Worm (Caenorhabditis elegans) whole organism, L2 larva: Measurements from ENCODE around the gene gsr-1.

ENCODE experiments used
- C34F6.9 ChIP-seq: fragments of 150-350 bp; optimal IDR thresholded peaks from 2 replicates; lab custom pipeline; 2014; ENCODE audit warnings: missing biosample characterization, missing genetic modification characterization
- F13H6.1 ChIP-seq: sonication (generic microtip); optimal IDR thresholded peaks from 2 replicates; lab custom pipeline; 2016; ENCODE audit warnings: missing genetic modification characterization, missing compliant biosample characterization
- R02D3.7 ChIP-seq: fragments of 150-350 bp; optimal IDR thresholded peaks from 2 replicates; lab custom pipeline; 2014; ENCODE audit warnings: missing biosample characterization, missing genetic modification characterization
- Y55F3AM.14 ChIP-seq: fragments of 200-800 bp; sonication (Bioruptor generic); optimal IDR thresholded peaks from 2 replicates; lab custom pipeline; 2018; ENCODE audit warnings: mild to moderate bottlenecking, missing genetic modification characterization, missing compliant biosample characterization
- ZK546.5 ChIP-seq: sonication (generic microtip); optimal IDR thresholded peaks from 2 replicates; lab custom pipeline; 2017; ENCODE audit warnings: missing biosample characterization, missing genetic modification characterization
- alr-1 ChIP-seq: fragments of 150-350 bp; optimal IDR thresholded peaks from 2 replicates; lab custom pipeline; 2014; ENCODE audit warnings: missing biosample characterization, missing genetic modification characterization
- aly-2 ChIP-seq: fragments of 150-350 bp; optimal IDR thresholded peaks from 2 replicates; lab custom pipeline; 2014; ENCODE audit warnings: missing biosample characterization, missing genetic modification characterization
- ama-1 ChIP-seq: fragments of 150-350 bp; optimal IDR thresholded peaks from 2 replicates; lab custom pipeline; 2018; ENCODE audit warnings: inconsistent platforms
- blmp-1 ChIP-seq: sonication (generic microtip); optimal IDR thresholded peaks from 2 replicates; lab custom pipeline; 2017; ENCODE audit warnings: missing genetic modification characterization, mild to moderate bottlenecking, missing compliant biosample characterization, antibody characterized with exemption, moderate library complexity; ENCODE audit not compliant: insufficient read depth
- ceh-16 ChIP-seq: fragments of 150-350 bp; optimal IDR thresholded peaks from 2 replicates; lab custom pipeline; 2014; ENCODE audit warnings: missing biosample characterization, missing genetic modification characterization
- ceh-82 ChIP-seq: fragments of 150-350 bp; optimal IDR thresholded peaks from 2 replicates; lab custom pipeline; 2014; ENCODE audit warnings: missing biosample characterization, missing genetic modification characterization
- crh-2 ChIP-seq: sonication (generic microtip); optimal IDR thresholded peaks from 2 replicates; lab custom pipeline; 2017; ENCODE audit warnings: missing biosample characterization, missing genetic modification characterization
- dmd-4 ChIP-seq: sonication (generic microtip); optimal IDR thresholded peaks from 2 replicates; lab custom pipeline; 2017; ENCODE audit warnings: missing biosample characterization, missing genetic modification characterization
- egl-27 ChIP-seq: sonication (generic microtip); optimal IDR thresholded peaks from 3 replicates; lab custom pipeline; 2017; ENCODE audit warnings: missing biosample characterization, missing genetic modification reagents, missing genetic modification characterization
- elt-1 ChIP-seq: fragments of 150-350 bp; optimal IDR thresholded peaks from 2 replicates; lab custom pipeline; 2014; ENCODE audit warnings: missing biosample characterization, missing genetic modification characterization
- elt-3 ChIP-seq: sonication (generic microtip); optimal IDR thresholded peaks from 2 replicates; lab custom pipeline; 2017; ENCODE audit warnings: missing biosample characterization, missing genetic modification characterization
- fos-1 ChIP-seq: fragments of 150-350 bp; optimal IDR thresholded peaks from 2 replicates; lab custom pipeline; 2014; ENCODE audit warnings: missing biosample characterization, missing genetic modification characterization
- gmeb-1 ChIP-seq: fragments of 150-350 bp; optimal IDR thresholded peaks from 2 replicates; lab custom pipeline; 2014; ENCODE audit warnings: missing biosample characterization, missing genetic modification characterization
- lin-11 ChIP-seq: fragments of 150-350 bp; sonication (generic microtip); optimal IDR thresholded peaks from 2 replicates; lab custom pipeline; 2014; ENCODE audit warnings: missing biosample characterization, missing genetic modification characterization, inconsistent platforms, mixed read lengths
- lin-13 ChIP-seq: fragments of 150-350 bp; optimal IDR thresholded peaks from 2 replicates; lab custom pipeline; 2014; ENCODE audit warnings: missing biosample characterization, missing genetic modification reagents, missing genetic modification characterization
- lin-39 ChIP-seq: fragments of 150-350 bp; optimal IDR thresholded peaks from 2 replicates; lab custom pipeline; 2014; ENCODE audit warnings: missing biosample characterization, missing genetic modification reagents, missing genetic modification characterization
- lsy-2 ChIP-seq, 2 experiments: fragments of 150-350 bp in 1 of 2; sonication (generic microtip) in 1 of 2; optimal IDR thresholded peaks; 2 replicates each; lab custom pipeline; 2014 to 2017; ENCODE audit warnings: missing biosample characterization in 2 of 2, missing genetic modification characterization in 2 of 2
- mab-5 ChIP-seq: fragments of 150-350 bp; optimal IDR thresholded peaks from 2 replicates; lab custom pipeline; 2014; ENCODE audit warnings: missing biosample characterization, missing genetic modification characterization
- mbf-1 ChIP-seq: sonication (generic microtip); optimal IDR thresholded peaks from 2 replicates; lab custom pipeline; 2017; ENCODE audit warnings: missing biosample characterization, missing genetic modification characterization
- mdl-1 ChIP-seq, 2 experiments: fragments of 150-350 bp in 1 of 2; sonication (generic microtip) in 1 of 2; optimal IDR thresholded peaks; 2 replicates each; lab custom pipeline; 2017; ENCODE audit warnings: missing biosample characterization in 2 of 2, missing genetic modification characterization in 2 of 2
- nhr-10 ChIP-seq: sonication (generic microtip); optimal IDR thresholded peaks from 2 replicates; lab custom pipeline; 2017; ENCODE audit warnings: missing biosample characterization, missing genetic modification characterization
- nhr-11 ChIP-seq: fragments of 150-350 bp; optimal IDR thresholded peaks from 2 replicates; lab custom pipeline; 2014; ENCODE audit warnings: missing biosample characterization, missing genetic modification characterization
- nhr-12 ChIP-seq: fragments of 150-350 bp; optimal IDR thresholded peaks from 2 replicates; lab custom pipeline; 2014; ENCODE audit warnings: missing biosample characterization, missing genetic modification characterization
- nhr-129 ChIP-seq: fragments of 150-350 bp; optimal IDR thresholded peaks from 2 replicates; lab custom pipeline; 2014; ENCODE audit warnings: missing biosample characterization, missing genetic modification characterization
- nhr-21 ChIP-seq: fragments of 150-350 bp; optimal IDR thresholded peaks from 2 replicates; lab custom pipeline; 2014; ENCODE audit warnings: missing biosample characterization, missing genetic modification characterization
- nhr-23 ChIP-seq: fragments of 150-350 bp; optimal IDR thresholded peaks from 2 replicates; lab custom pipeline; 2014; ENCODE audit warnings: missing biosample characterization, missing genetic modification reagents, missing genetic modification characterization
- nhr-237 ChIP-seq: fragments of 150-350 bp; optimal IDR thresholded peaks from 2 replicates; lab custom pipeline; 2014; ENCODE audit warnings: missing biosample characterization, missing genetic modification characterization
- nhr-25 ChIP-seq: fragments of 150-350 bp; sonication (generic microtip); optimal IDR thresholded peaks from 3 replicates; lab custom pipeline; 2014; ENCODE audit warnings: missing biosample characterization, missing genetic modification characterization
- nhr-6 ChIP-seq: fragments of 150-350 bp; optimal IDR thresholded peaks from 2 replicates; lab custom pipeline; 2014; ENCODE audit warnings: missing biosample characterization, missing genetic modification characterization
- nhr-77 ChIP-seq: fragments of 150-350 bp; optimal IDR thresholded peaks from 2 replicates; lab custom pipeline; 2014; ENCODE audit warnings: missing biosample characterization, missing genetic modification characterization
- peb-1 ChIP-seq: fragments of 150-350 bp; optimal IDR thresholded peaks from 2 replicates; lab custom pipeline; 2014; ENCODE audit warnings: missing biosample characterization, missing genetic modification characterization
- sem-4 ChIP-seq: fragments of 150-350 bp; optimal IDR thresholded peaks from 2 replicates; lab custom pipeline; 2014; ENCODE audit warnings: missing biosample characterization, missing genetic modification reagents, missing genetic modification characterization
- skn-1 ChIP-seq: sonication (generic microtip); optimal IDR thresholded peaks from 2 replicates; lab custom pipeline; 2017; ENCODE audit warnings: missing biosample characterization, missing genetic modification characterization
- sma-3 ChIP-seq: sonication (generic microtip); optimal IDR thresholded peaks from 2 replicates; lab custom pipeline; 2016; ENCODE audit warnings: missing genetic modification reagents, missing genetic modification characterization, missing compliant biosample characterization
- sma-9 ChIP-seq, 2 experiments: fragments of 150-350 bp in 1 of 2; sonication (generic microtip) in 1 of 2; optimal IDR thresholded peaks; 2 replicates each; lab custom pipeline; 2014 to 2016; ENCODE audit warnings: missing genetic modification characterization in 2 of 2, mild to moderate bottlenecking in 1 of 2, missing biosample characterization in 1 of 2, missing compliant biosample characterization in 1 of 2, missing genetic modification reagents in 1 of 2, moderate library complexity in 1 of 2
- snpc-4 ChIP-seq: fragments of 150-350 bp; optimal IDR thresholded peaks from 2 replicates; lab custom pipeline; 2014; ENCODE audit warnings: missing biosample characterization, missing genetic modification characterization
- unc-39 ChIP-seq: fragments of 150-350 bp; optimal IDR thresholded peaks from 2 replicates; lab custom pipeline; 2014; ENCODE audit warnings: missing biosample characterization, missing genetic modification characterization
- unc-55 ChIP-seq: fragments of 150-350 bp; sonication (generic microtip); optimal IDR thresholded peaks from 3 replicates; lab custom pipeline; 2014; ENCODE audit warnings: missing biosample characterization, missing genetic modification reagents, missing genetic modification characterization
- unc-62 ChIP-seq: fragments of 150-350 bp; optimal IDR thresholded peaks from 2 replicates; lab custom pipeline; 2014; ENCODE audit warnings: missing biosample characterization, missing genetic modification reagents, missing genetic modification characterization
- zag-1 ChIP-seq: fragments of 150-350 bp; optimal IDR thresholded peaks from 2 replicates; lab custom pipeline; 2014; ENCODE audit warnings: missing biosample characterization, missing genetic modification characterization
- ztf-1 ChIP-seq: fragments of 200-800 bp; sonication (Bioruptor generic); conservative IDR thresholded peaks from 2 replicates; pipeline ENCODE4 v1.3.6; 2022; ENCODE audit warnings: missing genetic modification characterization, missing compliant biosample characterization
- ztf-11 ChIP-seq: sonication (generic microtip); optimal IDR thresholded peaks from 2 replicates; lab custom pipeline; 2017; ENCODE audit warnings: missing biosample characterization, missing genetic modification characterization
- ztf-4 ChIP-seq: fragments of 150-350 bp; optimal IDR thresholded peaks from 2 replicates; lab custom pipeline; 2014; ENCODE audit warnings: missing biosample characterization, missing genetic modification characterization

gsr-1 gene

ce11 chrIII:3675480-3675879, 24.8 kb downstream of the gsr-1 start:
- TF ChIP-seq zag-1: no peak
- no peak for TF ChIP-seq mbf-1
- TF ChIP-seq nhr-77: no peak
- no peak for TF ChIP-seq ZK546.5 (tag; lab: Kevin White, UChicago)

DNA sequence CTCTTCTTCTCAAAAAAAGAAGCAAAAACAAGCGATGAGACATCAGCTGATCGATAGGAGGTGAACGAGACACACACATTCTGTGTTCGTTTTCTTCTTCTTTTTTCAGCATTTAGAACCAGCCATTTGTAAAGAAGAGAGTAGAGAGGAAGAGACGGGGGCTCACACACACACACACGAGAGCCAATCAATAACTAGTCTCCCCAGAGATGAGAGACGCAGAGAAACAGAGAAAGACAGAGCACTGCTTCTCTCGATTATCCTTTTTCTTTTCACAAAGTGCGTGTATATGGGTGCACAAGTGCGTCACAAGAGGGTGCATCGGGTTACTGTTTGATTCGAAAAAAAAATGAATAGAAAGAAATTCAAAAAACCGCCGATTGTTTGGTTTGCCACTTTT, 26.7 kb downstream of the gsr-1 start:
- no peak for TF ChIP-seq alr-1
- no peak for TF ChIP-seq snpc-4
- TF ChIP-seq lin-39 (tag; lab: Kevin White, UChicago): no peak
- peak; percentile 75 for TF ChIP-seq nhr-129 (tag; lab: Kevin White, UChicago)
- no peak for TF ChIP-seq elt-3 (tag; lab: Kevin White, UChicago)
- TF ChIP-seq elt-1 (tag; lab: Kevin White, UChicago): no peak
- TF ChIP-seq mbf-1: no peak
- TF ChIP-seq mdl-1 (tag; optimal IDR thresholded peaks at IDR 0.05; lab: Kevin White, UChicago): peak in 1 of 2 experiments; percentile 72
- no peak for TF ChIP-seq nhr-12
- peak; percentile 23 for TF ChIP-seq egl-27 (tag; lab: Kevin White, UChicago)
- TF ChIP-seq Y55F3AM.14 (GFP tag; lab: Kevin White, UChicago): peak; percentile 58
- no peak for TF ChIP-seq nhr-10 (tag; lab: Kevin White, UChicago)
- TF ChIP-seq ama-1 (lab: Kevin White, UChicago): no peak
- peak; percentile 93 for TF ChIP-seq C34F6.9 (tag; lab: Kevin White, UChicago)
- TF ChIP-seq fos-1 (tag; lab: Kevin White, UChicago): no peak
- TF ChIP-seq unc-39: no peak
- no peak for TF ChIP-seq skn-1 (tag; lab: Kevin White, UChicago)
- peak; percentile 47 to 84 for TF ChIP-seq lsy-2 (tag; optimal IDR thresholded peaks at IDR 0.05; lab: Kevin White, UChicago)
- peak; percentile 59 for TF ChIP-seq lin-13 (GFP tag; lab: Kevin White, UChicago)
- TF ChIP-seq ceh-82 (tag; lab: Kevin White, UChicago): no peak
- TF ChIP-seq aly-2 (tag; lab: Kevin White, UChicago): no peak
- TF ChIP-seq mab-5 (tag; lab: Kevin White, UChicago): peak; percentile 90
- TF ChIP-seq nhr-11 (tag; lab: Kevin White, UChicago): no peak
- no peak for TF ChIP-seq nhr-23 (tag; lab: Kevin White, UChicago)
- no peak for TF ChIP-seq nhr-237 (tag; lab: Kevin White, UChicago)
- TF ChIP-seq nhr-77: no peak
- no peak for TF ChIP-seq nhr-6 (tag; lab: Kevin White, UChicago)
- TF ChIP-seq F13H6.1 (tag; lab: Kevin White, UChicago): peak; percentile 83
- peak; percentile 36 for TF ChIP-seq nhr-21 (tag; lab: Kevin White, UChicago)
- TF ChIP-seq blmp-1: no peak
- TF ChIP-seq sem-4: peak; percentile 50
- TF ChIP-seq sma-9 (GFP tag; optimal IDR thresholded peaks at IDR 0.05; lab: Kevin White, UChicago): peak; percentile 81
- no peak for TF ChIP-seq sma-9 (tag; optimal IDR thresholded peaks at IDR 0.05; lab: Kevin White, UChicago)
- no peak for TF ChIP-seq unc-62
- TF ChIP-seq peb-1 (tag; lab: Kevin White, UChicago): no peak
- TF ChIP-seq ceh-16 (tag; lab: Kevin White, UChicago): no peak
- TF ChIP-seq ztf-4 (tag; lab: Kevin White, UChicago): peak; percentile 71
- no peak for TF ChIP-seq nhr-25 (tag; lab: Kevin White, UChicago)
- TF ChIP-seq ztf-11 (tag; lab: Kevin White, UChicago): no peak
- TF ChIP-seq crh-2 (tag; lab: Kevin White, UChicago): peak; percentile 75
- peak; percentile 67 for TF ChIP-seq zag-1
- no peak for TF ChIP-seq ZK546.5 (tag; lab: Kevin White, UChicago)
- no peak for TF ChIP-seq ztf-1 (GFP tag; lab: Robert Waterston, UW)
- TF ChIP-seq R02D3.7: no peak
- TF ChIP-seq sma-3 (GFP tag; lab: Kevin White, UChicago): no peak
- TF ChIP-seq dmd-4 (tag; lab: Kevin White, UChicago): no peak
- no peak for TF ChIP-seq gmeb-1 (tag; lab: Kevin White, UChicago)
- TF ChIP-seq unc-55: peak; percentile 90
- no peak for TF ChIP-seq lin-11
